Fruit fly (Drosophila melanogaster) whole organism, wandering third instar larva: ENCODE data around the gene Syn1.

Experiments used
- CG32264 ChIP-seq: fragments of 200-800 bp; sonication (Bioruptor generic); optimal IDR thresholded peaks from 2 replicates; lab custom pipeline; 2016; ENCODE audit warnings: missing biosample characterization, missing genetic modification characterization
- CG9705 ChIP-seq: fragments of 200-800 bp; sonication (Bioruptor generic); optimal IDR thresholded peaks from 2 replicates; lab custom pipeline; 2018; ENCODE audit warnings: missing biosample characterization, mild to moderate bottlenecking, missing genetic modification characterization
- CrebA ChIP-seq: fragments of 200-800 bp; sonication (Bioruptor generic); optimal IDR thresholded peaks from 2 replicates; lab custom pipeline; 2016; ENCODE audit warnings: missing biosample characterization, mild to moderate bottlenecking, missing genetic modification characterization, borderline replicate concordance
- Dif ChIP-seq: fragments of 200-275, 200-300 bp; sonication (Bioruptor generic); optimal IDR thresholded peaks from 2 replicates; lab custom pipeline; 2018; ENCODE audit warnings: missing biosample characterization, missing genetic modification characterization; ENCODE audit not compliant: partially characterized antibody
- GATAd ChIP-seq: sonication (Bioruptor generic); optimal IDR thresholded peaks from 2 replicates; lab custom pipeline; 2016; ENCODE audit warnings: missing biosample characterization, missing genetic modification characterization
- HLH106 ChIP-seq: fragments of 200-800 bp; optimal IDR thresholded peaks from 3 replicates; lab custom pipeline; 2019; ENCODE audit warnings: missing biosample characterization, mild to moderate bottlenecking, missing genetic modification characterization, moderate library complexity
- Hr83 ChIP-seq: fragments of 200-300 bp; sonication (Bioruptor generic); optimal IDR thresholded peaks from 2 replicates; lab custom pipeline; 2016; ENCODE audit warnings: missing biosample characterization, mild to moderate bottlenecking, missing genetic modification characterization, moderate library complexity; ENCODE audit not compliant: poor library complexity, severe bottlenecking
- Jra ChIP-seq: sonication (Bioruptor generic); optimal IDR thresholded peaks from 2 replicates; lab custom pipeline; 2016; ENCODE audit warnings: missing biosample characterization, missing genetic modification characterization
- Mio ChIP-seq: sonication (Bioruptor generic); optimal IDR thresholded peaks from 2 replicates; lab custom pipeline; 2016; ENCODE audit warnings: missing biosample characterization, missing genetic modification characterization
- Myc ChIP-seq: fragments of >200 bp; optimal IDR thresholded peaks from 2 replicates; lab custom pipeline; 2017
- N ChIP-seq: fragments of >200 bp; optimal IDR thresholded peaks from 2 replicates; lab custom pipeline; 2018; ENCODE audit warnings: missing biosample characterization, missing external identifiers, missing genetic modification characterization
- OdsH ChIP-seq: fragments of 200-800 bp; sonication (Bioruptor generic); optimal IDR thresholded peaks from 2 replicates; lab custom pipeline; 2016; ENCODE audit warnings: missing biosample characterization, mild to moderate bottlenecking, missing genetic modification characterization
- Rel ChIP-seq, 2 experiments: fragments of 200-800 bp; sonication (Bioruptor generic) in 1 of 2; optimal IDR thresholded peaks; 2 replicates in 1 of 2; 3 replicates in 1 of 2; lab custom pipeline; 2016 to 2019; ENCODE audit warnings: mild to moderate bottlenecking in 2 of 2, missing biosample characterization in 2 of 2, missing genetic modification characterization in 2 of 2, moderate library complexity in 1 of 2
- Sp1 ChIP-seq: fragments of 200-800 bp; sonication (Bioruptor generic); optimal IDR thresholded peaks from 3 replicates; lab custom pipeline; 2019; ENCODE audit warnings: missing biosample characterization, mild to moderate bottlenecking, missing genetic modification characterization, moderate library complexity
- Vsx2 ChIP-seq: fragments of 200-300, 225-300 bp; sonication (Bioruptor generic); optimal IDR thresholded peaks from 2 replicates; lab custom pipeline; 2018; ENCODE audit warnings: missing biosample characterization, missing genetic modification characterization; ENCODE audit not compliant: partially characterized antibody
- br ChIP-seq: fragments of 200-800 bp; sonication (Bioruptor generic); optimal IDR thresholded peaks from 2 replicates; lab custom pipeline; 2016; ENCODE audit warnings: missing biosample characterization, missing genetic modification characterization
- brk ChIP-seq: fragments of 200-800 bp; sonication (Bioruptor generic); optimal IDR thresholded peaks from 2 replicates; lab custom pipeline; 2016; ENCODE audit warnings: missing biosample characterization, mild to moderate bottlenecking, missing genetic modification characterization
- dl ChIP-seq, 2 experiments: fragments of 175-275, 200-275 bp in 1 of 2; fragments of 200-275 bp in 1 of 2; sonication (Bioruptor generic); optimal IDR thresholded peaks; lab custom pipeline; 2018; ENCODE audit warnings: mild to moderate bottlenecking in 2 of 2, missing biosample characterization in 2 of 2, missing genetic modification characterization in 2 of 2, moderate library complexity in 2 of 2; ENCODE audit not compliant: partially characterized antibody in 2 of 2, insufficient read depth in 1 of 2
- dmrt93B ChIP-seq: fragments of 200-800 bp; sonication (Bioruptor generic); optimal IDR thresholded peaks from 2 replicates; lab custom pipeline; 2018; ENCODE audit warnings: missing biosample characterization, mild to moderate bottlenecking, missing genetic modification characterization
- dsf ChIP-seq: sonication (Bioruptor generic); optimal IDR thresholded peaks from 2 replicates; lab custom pipeline; 2016; ENCODE audit warnings: missing biosample characterization, missing genetic modification characterization, borderline replicate concordance
- ey ChIP-seq: fragments of 200-800 bp; sonication (Bioruptor generic); optimal IDR thresholded peaks from 2 replicates; lab custom pipeline; 2016; ENCODE audit warnings: missing biosample characterization, missing genetic modification characterization
- foxo ChIP-seq, 2 experiments: fragments of 200-800 bp; sonication (Bioruptor generic); optimal IDR thresholded peaks; 2 replicates in 1 of 2; 3 replicates in 1 of 2; lab custom pipeline; 2016 to 2017; ENCODE audit warnings: missing biosample characterization in 2 of 2, missing genetic modification characterization in 2 of 2
- fru ChIP-seq: fragments of 200-800 bp; sonication (Bioruptor generic); optimal IDR thresholded peaks from 3 replicates; lab custom pipeline; 2016; ENCODE audit warnings: missing biosample characterization, mild to moderate bottlenecking, missing genetic modification characterization
- h ChIP-seq: fragments of 200-800 bp; sonication (Bioruptor generic); optimal IDR thresholded peaks from 3 replicates; lab custom pipeline; 2016; ENCODE audit warnings: missing biosample characterization, mild to moderate bottlenecking, missing genetic modification characterization
- jim ChIP-seq: fragments of 175-275, 200-325 bp; sonication (Bioruptor generic); optimal IDR thresholded peaks from 2 replicates; lab custom pipeline; 2016; ENCODE audit warnings: missing biosample characterization, mild to moderate bottlenecking, missing genetic modification characterization
- lola ChIP-seq: fragments of >200 bp; optimal IDR thresholded peaks from 2 replicates; lab custom pipeline; 2017; ENCODE audit warnings: missing biosample characterization, missing genetic modification characterization
- psq ChIP-seq: fragments of 200-800 bp; sonication (Bioruptor generic); optimal IDR thresholded peaks from 3 replicates; lab custom pipeline; 2017; ENCODE audit warnings: missing biosample characterization, mild to moderate bottlenecking, missing genetic modification characterization, moderate library complexity
- rgr ChIP-seq: fragments of 200-800 bp; sonication (Bioruptor generic); optimal IDR thresholded peaks from 3 replicates; lab custom pipeline; 2016; ENCODE audit warnings: missing biosample characterization, mild to moderate bottlenecking, missing genetic modification characterization
- sv ChIP-seq: fragments of 200-800 bp; sonication (Bioruptor generic); optimal IDR thresholded peaks from 3 replicates; lab custom pipeline; 2016; ENCODE audit warnings: missing biosample characterization, missing genetic modification characterization
- usp ChIP-seq: fragments of >200 bp; optimal IDR thresholded peaks from 2 replicates; lab custom pipeline; 2017; ENCODE audit warnings: missing biosample characterization, missing genetic modification characterization
- woc ChIP-seq: sonication (Bioruptor generic); optimal IDR thresholded peaks from 2 replicates; lab custom pipeline; 2016; ENCODE audit warnings: missing biosample characterization, mild to moderate bottlenecking, missing genetic modification characterization

The Syn1 gene

dm6 chr3L:21741234-21741633 lies 29.1 kb downstream of the Syn1 start, which contains the start of gene CG14572:
Gene CG14572 (plus strand): TSS chr3L:21741534.
- TF ChIP-seq jim (GFP tag; lab: Kevin White, UChicago) (no peak), brk (GFP tag; lab: Kevin White, UChicago) (no peak), Rel (GFP tag; optimal IDR thresholded peaks at IDR 0.05; lab: Kevin White, UChicago) (no peak), Rel (tag; optimal IDR thresholded peaks at IDR 0.05; lab: Kevin White, UChicago) (no peak), rgr (GFP tag; lab: Kevin White, UChicago) (no peak), OdsH (GFP tag; lab: Kevin White, UChicago) (no peak), Hr83 (GFP tag; lab: Kevin White, UChicago) (no peak)

- TF ChIP-seq Myc (lab: Kevin White, UChicago) (no peak), GATAd (GFP tag; lab: Kevin White, UChicago) (no peak), dl (GFP tag; optimal IDR thresholded peaks at IDR 0.05; lab: Kevin White, UChicago; ENCODE audit: insufficient read depth in 1 of 2, partially characterized antibody in 2 of 2) (no peak), ey (GFP tag; lab: Kevin White, UChicago) (no peak), Jra (GFP tag; lab: Kevin White, UChicago) (no peak), psq (GFP tag; lab: Kevin White, UChicago) (no peak), Sp1 (GFP tag; lab: Kevin White, UChicago) (no peak), brk (GFP tag; lab: Kevin White, UChicago) (no peak), CrebA (GFP tag; lab: Kevin White, UChicago) (no peak), lola (no peak), dsf (GFP tag; lab: Kevin White, UChicago) (no peak), N (GFP tag; lab: Kevin White, UChicago) (no peak), jim (GFP tag; lab: Kevin White, UChicago) (no peak), sv (GFP tag; lab: Kevin White, UChicago) (no peak), br (GFP tag; lab: Kevin White, UChicago) (no peak), Mio (GFP tag; lab: Kevin White, UChicago) (no peak), rgr (GFP tag; lab: Kevin White, UChicago) (no peak), CG32264 (no peak), HLH106 (no peak), usp (GFP tag; lab: Kevin White, UChicago) (no peak)
These were observed 30.1 kb downstream of the Syn1 start, which contains the start of gene CG14566 for dm6 chr3L:21740209-21740608. Gene CG14566 (minus strand): TSS chr3L:21740309.

dm6 chr3L:21739017-21739730 lies 31.2 kb downstream of the Syn1 start:
- peak; percentile 16 for TF ChIP-seq Dif (GFP tag; lab: Kevin White, UChicago)
- no peak for TF ChIP-seq CG32264
- TF ChIP-seq Jra (GFP tag; lab: Kevin White, UChicago) = peak; percentile 10
- no peak for TF ChIP-seq CG9705 (GFP tag; lab: Kevin White, UChicago)
- peak; percentile 21 for TF ChIP-seq Vsx2 (GFP tag; lab: Kevin White, UChicago)
- peak; percentile 48 for TF ChIP-seq h (GFP tag; lab: Kevin White, UChicago)
- peak; percentile 18 for TF ChIP-seq rgr (GFP tag; lab: Kevin White, UChicago)
- TF ChIP-seq woc (GFP tag; lab: Kevin White, UChicago) = peak; percentile 49
- no peak for TF ChIP-seq dsf (GFP tag; lab: Kevin White, UChicago)
- no peak for TF ChIP-seq Rel (GFP tag; optimal IDR thresholded peaks at IDR 0.05; lab: Kevin White, UChicago)
- TF ChIP-seq Rel (tag; optimal IDR thresholded peaks at IDR 0.05; lab: Kevin White, UChicago) = peak; percentile 91

- peak; percentile 12 for TF ChIP-seq psq (GFP tag; lab: Kevin White, UChicago)
- TF ChIP-seq h (GFP tag; lab: Kevin White, UChicago) = peak; percentile 41
- TF ChIP-seq Sp1 (GFP tag; lab: Kevin White, UChicago) = peak; percentile 11
- TF ChIP-seq woc (GFP tag; lab: Kevin White, UChicago) = peak; percentile 57
- no peak for TF ChIP-seq usp (GFP tag; lab: Kevin White, UChicago)
- TF ChIP-seq Vsx2 (GFP tag; lab: Kevin White, UChicago) = no peak
- TF ChIP-seq ey (GFP tag; lab: Kevin White, UChicago) = peak; percentile 31
- TF ChIP-seq dmrt93B (GFP tag; lab: Kevin White, UChicago) = peak; percentile 39
- TF ChIP-seq fru = peak; percentile 43
- no peak for TF ChIP-seq Dif (GFP tag; lab: Kevin White, UChicago)
- peak; percentile 25 for TF ChIP-seq rgr (GFP tag; lab: Kevin White, UChicago)
- peak; percentile 2 for TF ChIP-seq OdsH (GFP tag; lab: Kevin White, UChicago)
- peak in 1 of 2 experiments; percentile 52 for TF ChIP-seq foxo (GFP tag; optimal IDR thresholded peaks at IDR 0.05; lab: Kevin White, UChicago)
- TF ChIP-seq HLH106 = peak; percentile 9
- TF ChIP-seq, all 38 proteins: peak for 11
These were observed 31.9 kb downstream of the Syn1 start, which contains the start of gene CG14567 for dm6 chr3L:21738175-21739016. Gene CG14567 (minus strand): TSS chr3L:21738430.
